Worm (Caenorhabditis elegans): ENCODE measurements around the gene F59E12.3.

F59E12.3 gene

ce11 chrII:5596247-5596646 is 41.9 kb upstream of the F59E12.3 start, which contains the start of gene C17G10.1 (continued):
- no peak for TF ChIP-seq lin-13 (GFP tag; optimal IDR thresholded peaks at IDR 0.05)
- TF ChIP-seq mdl-1 (tag; optimal IDR thresholded peaks at IDR 0.05), result no peak

- TF ChIP-seq ceh-32 (tag; optimal IDR thresholded peaks at IDR 0.05; ENCODE audit: poor library complexity) (no peak), spr-3 (GFP tag; optimal IDR thresholded peaks at IDR 0.05) (peak; percentile 70), set-16 (GFP tag; IDR thresholded peaks at IDR 0.05) (no peak), T20F7.1 (GFP tag; optimal IDR thresholded peaks at IDR 0.05) (peak; percentile 62), F37D6.2 (tag; optimal IDR thresholded peaks at IDR 0.05) (no peak), zip-11 (GFP tag; IDR thresholded peaks at IDR 0.05) (no peak), rbr-2 (tag; optimal IDR thresholded peaks at IDR 0.05) (peak; percentile 67), zag-1 (tag; optimal IDR thresholded peaks at IDR 0.05) (no peak), ctbp-1 (GFP tag; IDR thresholded peaks at IDR 0.05) (no peak), pha-4 (GFP tag; IDR thresholded peaks at IDR 0.05) (peak; percentile 50), pha-4 (tag; optimal IDR thresholded peaks at IDR 0.05) (peak; percentile 6), nhr-6 (tag; optimal IDR thresholded peaks at IDR 0.05) (peak; percentile 53), duxl-1 (tag; optimal IDR thresholded peaks at IDR 0.05; ENCODE audit: poor library complexity) (peak; percentile 78), hlh-30 (tag; optimal IDR thresholded peaks at IDR 0.05; ENCODE audit: insufficient read depth) (peak; percentile 82), lin-39 (tag; optimal IDR thresholded peaks at IDR 0.05) (no peak), daf-19 (GFP tag; conservative IDR thresholded peaks at IDR 0.05) (no peak; the same call in 1 of the 2 replicates), hmg-1.1 (GFP tag; IDR thresholded peaks at IDR 0.05) (peak; percentile 58; the same call in 1 of the 2 replicates), dpl-1 (GFP tag; optimal IDR thresholded peaks at IDR 0.05) (peak; percentile 36), nhr-48 (tag; optimal IDR thresholded peaks at IDR 0.05) (peak; percentile 66), daf-12 (tag; optimal IDR thresholded peaks at IDR 0.05) (no peak), Y75B8A.6 (GFP tag; IDR thresholded peaks at IDR 0.05) (no peak), lin-13 (GFP tag; optimal IDR thresholded peaks at IDR 0.05) (peak; percentile 39), Y5F2A.4 (GFP tag; optimal IDR thresholded peaks at IDR 0.05) (no peak), ceh-62 (tag; optimal IDR thresholded peaks at IDR 0.05) (no peak), lir-3 (tag; optimal IDR thresholded peaks at IDR 0.05) (no peak), lin-15B (tag; optimal IDR thresholded peaks at IDR 0.05) (no peak), fos-1 (tag; optimal IDR thresholded peaks at IDR 0.05) (no peak), mxl-2 (GFP tag; conservative IDR thresholded peaks at IDR 0.05) (no peak), saeg-2 (GFP tag; IDR thresholded peaks at IDR 0.05) (no peak), daf-16 (GFP tag; optimal IDR thresholded peaks at IDR 0.05) (peak; percentile 35 to 79), daf-16 (tag; optimal IDR thresholded peaks at IDR 0.05) (peak; percentile 82), mdt-29 (GFP tag; IDR thresholded peaks at IDR 0.05) (no peak), nhr-111 (GFP tag; optimal IDR thresholded peaks at IDR 0.05) (peak; percentile 59), ZK337.2 (GFP tag; IDR thresholded peaks at IDR 0.05) (no peak), php-3 (GFP tag; IDR thresholded peaks at IDR 0.05) (no peak), egl-43 (GFP tag; IDR thresholded peaks at IDR 0.05) (no peak), nhr-25 (tag; optimal IDR thresholded peaks at IDR 0.05; ENCODE audit: borderline replicate concordance, insufficient read depth) (no peak), nhr-102 (tag; optimal IDR thresholded peaks at IDR 0.05) (peak; percentile 68), Y105C5A.15 (GFP tag; IDR thresholded peaks at IDR 0.05) (no peak), F49E8.2 (tag; optimal IDR thresholded peaks at IDR 0.05; ENCODE audit: borderline replicate concordance) (peak; percentile 47), F10B5.3 (tag; optimal IDR thresholded peaks at IDR 0.05) (peak; percentile 24), ZK546.5 (tag; optimal IDR thresholded peaks at IDR 0.05) (no peak), hif-1 (tag; optimal IDR thresholded peaks at IDR 0.05) (no peak), nhr-76 (tag; optimal IDR thresholded peaks at IDR 0.05) (no peak), lim-7 (GFP tag; IDR thresholded peaks at IDR 0.05) (no peak), nhr-28 (tag; optimal IDR thresholded peaks at IDR 0.05) (peak; percentile 72)
Measured at ce11 chrII:5599326-5600044, 38.7 kb upstream of the F59E12.3 start, which contains the start of gene C17G10.10. TSS of gene C17G10.10 (minus strand) at chrII:5599376.
